Fruit fly (Drosophila melanogaster) whole organism, prepupa: ENCODE data around the gene slam.

Experiments used
- Blimp-1 ChIP-seq: fragments of 200-800 bp; sonication (Bioruptor generic); optimal IDR thresholded peaks from 3 replicates; lab custom pipeline; 2017; ENCODE audit warnings: missing biosample characterization, missing genetic modification characterization, mild to moderate bottlenecking, moderate library complexity, missing genetic modification reagents
- CG11902 ChIP-seq: fragments of 200-800 bp; sonication (Bioruptor generic); optimal IDR thresholded peaks from 3 replicates; lab custom pipeline; 2016; ENCODE audit warnings: missing biosample characterization, missing genetic modification characterization
- CG1621 ChIP-seq: fragments of 200-800 bp; sonication (Bioruptor generic); optimal IDR thresholded peaks from 3 replicates; lab custom pipeline; 2018; ENCODE audit warnings: missing biosample characterization, mild to moderate bottlenecking, missing genetic modification characterization
- CG16779 ChIP-seq: fragments of 200-800 bp; sonication (Bioruptor generic); optimal IDR thresholded peaks from 3 replicates; lab custom pipeline; 2017; ENCODE audit warnings: missing biosample characterization, mild to moderate bottlenecking, missing genetic modification characterization
- CG3032 ChIP-seq: fragments of 200-800 bp; optimal IDR thresholded peaks from 2 replicates; lab custom pipeline; 2019; ENCODE audit warnings: missing biosample characterization, mild to moderate bottlenecking, missing genetic modification characterization, moderate library complexity
- CG31627 ChIP-seq: fragments of 200-800 bp; sonication (Bioruptor generic); optimal IDR thresholded peaks from 3 replicates; lab custom pipeline; 2016; ENCODE audit warnings: missing biosample characterization, missing genetic modification characterization
- CG32006 ChIP-seq: fragments of 200-800 bp; sonication (Bioruptor generic); optimal IDR thresholded peaks from 3 replicates; lab custom pipeline; 2017; ENCODE audit warnings: missing biosample characterization, mild to moderate bottlenecking, missing genetic modification characterization
- CG34406 ChIP-seq: fragments of 200-800 bp; sonication (Bioruptor generic); optimal IDR thresholded peaks from 3 replicates; lab custom pipeline; 2016; ENCODE audit warnings: missing biosample characterization, missing genetic modification characterization
- CG3919 ChIP-seq: fragments of 200-800 bp; sonication (Bioruptor generic); optimal IDR thresholded peaks from 3 replicates; lab custom pipeline; 2016; ENCODE audit warnings: missing biosample characterization, missing genetic modification characterization
- CG6163 ChIP-seq: fragments of 200-800 bp; sonication (Bioruptor generic); IDR thresholded peaks from 3 replicates; pipeline ENCODE4 v1.3.6; 2022; ENCODE audit warnings: missing biosample characterization, missing genetic modification characterization
- CG6276 ChIP-seq: fragments of 200-800 bp; sonication (Bioruptor generic); optimal IDR thresholded peaks from 2 replicates; lab custom pipeline; 2017; ENCODE audit warnings: missing biosample characterization, mild to moderate bottlenecking, missing genetic modification characterization
- CG6792 ChIP-seq: fragments of 200-800 bp; sonication (Bioruptor generic); optimal IDR thresholded peaks from 3 replicates; lab custom pipeline; 2016; ENCODE audit warnings: missing biosample characterization, missing genetic modification characterization
- CG6808 ChIP-seq: fragments of 200-800 bp; sonication (Bioruptor generic); optimal IDR thresholded peaks from 3 replicates; lab custom pipeline; 2017; ENCODE audit warnings: missing biosample characterization, missing genetic modification characterization, mild to moderate bottlenecking, moderate library complexity, missing genetic modification reagents
- CG7368 ChIP-seq: fragments of 200-800 bp; sonication (Bioruptor generic); optimal IDR thresholded peaks from 3 replicates; lab custom pipeline; 2016; ENCODE audit warnings: missing biosample characterization, missing genetic modification characterization
- CG8119 ChIP-seq: fragments of 200-800 bp; sonication (Bioruptor generic); IDR thresholded peaks from 3 replicates; pipeline ENCODE4 v1.3.6; 2022; ENCODE audit warnings: missing biosample characterization, missing genetic modification characterization
- CG8632 ChIP-seq: fragments of 200-800 bp; sonication (Bioruptor generic); optimal IDR thresholded peaks from 3 replicates; lab custom pipeline; 2016; ENCODE audit warnings: missing biosample characterization, missing genetic modification characterization
- CG9139 ChIP-seq: fragments of 200-800 bp; sonication (Bioruptor generic); optimal IDR thresholded peaks from 3 replicates; lab custom pipeline; 2017; ENCODE audit warnings: missing biosample characterization, mild to moderate bottlenecking, missing genetic modification characterization
- Eip75B ChIP-seq: fragments of 200-800 bp; sonication (Bioruptor generic); optimal IDR thresholded peaks from 3 replicates; lab custom pipeline; 2016; ENCODE audit warnings: missing biosample characterization, missing genetic modification characterization
- Eip78C ChIP-seq: fragments of 200-800 bp; sonication (Bioruptor generic); peaks from one replicate; lab custom pipeline; 2016; ENCODE audit warnings: missing biosample characterization, missing genetic modification characterization
- Eip93F ChIP-seq: fragments of 200-800 bp; sonication (Bioruptor generic); optimal IDR thresholded peaks from 2 replicates; lab custom pipeline; 2016; ENCODE audit warnings: missing biosample characterization, mild to moderate bottlenecking, missing genetic modification characterization
- Ets96B ChIP-seq: fragments of 200-800 bp; optimal IDR thresholded peaks from 2 replicates; lab custom pipeline; 2019; ENCODE audit warnings: missing biosample characterization, mild to moderate bottlenecking, missing genetic modification characterization, moderate library complexity
- Gug ChIP-seq: fragments of 200-800 bp; sonication (Bioruptor generic); IDR thresholded peaks from 2 replicates; pipeline ENCODE4 v1.3.6; 2022; ENCODE audit warnings: missing biosample characterization, missing genetic modification characterization
- Hr38 ChIP-seq: sonication (Bioruptor generic); optimal IDR thresholded peaks from 2 replicates; lab custom pipeline; 2016; ENCODE audit warnings: missing biosample characterization, missing genetic modification characterization
- Hr39 ChIP-seq: fragments of 200-800 bp; sonication (Bioruptor generic); optimal IDR thresholded peaks from 2 replicates; lab custom pipeline; 2016; ENCODE audit warnings: missing biosample characterization, missing genetic modification characterization
- Met ChIP-seq: fragments of 200-800 bp; sonication (Bioruptor generic); optimal IDR thresholded peaks from 3 replicates; lab custom pipeline; 2016; ENCODE audit warnings: missing biosample characterization, missing genetic modification characterization
- OdsH ChIP-seq: fragments of 200-800 bp; sonication (Bioruptor generic); optimal IDR thresholded peaks from 3 replicates; lab custom pipeline; 2016; ENCODE audit warnings: missing biosample characterization, missing genetic modification characterization
- Sox102F ChIP-seq: fragments of 200-800 bp; sonication (Bioruptor generic); optimal IDR thresholded peaks from 2 replicates; lab custom pipeline; 2016; ENCODE audit warnings: missing biosample characterization, mild to moderate bottlenecking, missing genetic modification characterization
- Sox14 ChIP-seq: fragments of 200-800 bp; sonication (Bioruptor generic); optimal IDR thresholded peaks from 3 replicates; lab custom pipeline; 2016; ENCODE audit warnings: missing biosample characterization, missing genetic modification characterization
- achi ChIP-seq: fragments of 200-800 bp; sonication (Bioruptor generic); optimal IDR thresholded peaks from 3 replicates; lab custom pipeline; 2016; ENCODE audit warnings: missing biosample characterization, missing genetic modification characterization
- acj6 ChIP-seq: fragments of 200-800 bp; sonication (Bioruptor generic); optimal IDR thresholded peaks from 3 replicates; lab custom pipeline; 2016; ENCODE audit warnings: missing biosample characterization, missing genetic modification characterization
- cyc ChIP-seq: fragments of 200-800 bp; sonication (Bioruptor generic); optimal IDR thresholded peaks from 3 replicates; lab custom pipeline; 2016; ENCODE audit warnings: missing biosample characterization, missing genetic modification characterization
- dac ChIP-seq: fragments of 200-800 bp; sonication (Bioruptor generic); optimal IDR thresholded peaks from 2 replicates; lab custom pipeline; 2017; ENCODE audit warnings: missing biosample characterization, mild to moderate bottlenecking, missing genetic modification characterization
- dsx ChIP-seq: fragments of 200-800 bp; optimal IDR thresholded peaks from 3 replicates; lab custom pipeline; 2019; ENCODE audit warnings: missing biosample characterization, mild to moderate bottlenecking, missing genetic modification characterization, moderate library complexity; ENCODE audit not compliant: poor library complexity, severe bottlenecking
- esn ChIP-seq: fragments of 200-800 bp; sonication (Bioruptor generic); optimal IDR thresholded peaks from 2 replicates; lab custom pipeline; 2016; ENCODE audit warnings: missing biosample characterization, mild to moderate bottlenecking, missing genetic modification characterization, moderate library complexity
- fd59A ChIP-seq: fragments of 200-800 bp; sonication (Bioruptor generic); optimal IDR thresholded peaks from 2 replicates; lab custom pipeline; 2017; ENCODE audit warnings: missing biosample characterization, mild to moderate bottlenecking, missing genetic modification characterization, missing genetic modification reagents
- fd85E ChIP-seq: fragments of 200-800 bp; sonication (Bioruptor generic); optimal IDR thresholded peaks from 3 replicates; lab custom pipeline; 2016; ENCODE audit warnings: missing biosample characterization, missing genetic modification characterization
- fkh ChIP-seq: fragments of 200-800 bp; sonication (Bioruptor generic); optimal IDR thresholded peaks from 3 replicates; lab custom pipeline; 2017; ENCODE audit warnings: missing biosample characterization, mild to moderate bottlenecking, missing genetic modification characterization, moderate library complexity
- net ChIP-seq: fragments of 200-800 bp; sonication (Bioruptor generic); optimal IDR thresholded peaks from 3 replicates; lab custom pipeline; 2016; ENCODE audit warnings: missing biosample characterization, missing genetic modification characterization
- pdm3 ChIP-seq: fragments of 200-800 bp; sonication (Bioruptor generic); optimal IDR thresholded peaks from 3 replicates; lab custom pipeline; 2016; ENCODE audit warnings: missing biosample characterization, missing genetic modification characterization
- spab ChIP-seq: fragments of 200-800 bp; sonication (Bioruptor generic); optimal IDR thresholded peaks from 2 replicates; lab custom pipeline; 2017; ENCODE audit warnings: missing biosample characterization, mild to moderate bottlenecking, missing genetic modification characterization, missing genetic modification reagents
- svp ChIP-seq: fragments of 200-800 bp; sonication (Bioruptor generic); peaks from one replicate; lab custom pipeline; 2016; ENCODE audit warnings: missing biosample characterization, missing genetic modification characterization
- vri ChIP-seq: fragments of 200-800 bp; sonication (Bioruptor generic); optimal IDR thresholded peaks from 3 replicates; lab custom pipeline; 2016; ENCODE audit warnings: missing biosample characterization, mild to moderate bottlenecking, missing genetic modification characterization

Gene slam

DNA sequence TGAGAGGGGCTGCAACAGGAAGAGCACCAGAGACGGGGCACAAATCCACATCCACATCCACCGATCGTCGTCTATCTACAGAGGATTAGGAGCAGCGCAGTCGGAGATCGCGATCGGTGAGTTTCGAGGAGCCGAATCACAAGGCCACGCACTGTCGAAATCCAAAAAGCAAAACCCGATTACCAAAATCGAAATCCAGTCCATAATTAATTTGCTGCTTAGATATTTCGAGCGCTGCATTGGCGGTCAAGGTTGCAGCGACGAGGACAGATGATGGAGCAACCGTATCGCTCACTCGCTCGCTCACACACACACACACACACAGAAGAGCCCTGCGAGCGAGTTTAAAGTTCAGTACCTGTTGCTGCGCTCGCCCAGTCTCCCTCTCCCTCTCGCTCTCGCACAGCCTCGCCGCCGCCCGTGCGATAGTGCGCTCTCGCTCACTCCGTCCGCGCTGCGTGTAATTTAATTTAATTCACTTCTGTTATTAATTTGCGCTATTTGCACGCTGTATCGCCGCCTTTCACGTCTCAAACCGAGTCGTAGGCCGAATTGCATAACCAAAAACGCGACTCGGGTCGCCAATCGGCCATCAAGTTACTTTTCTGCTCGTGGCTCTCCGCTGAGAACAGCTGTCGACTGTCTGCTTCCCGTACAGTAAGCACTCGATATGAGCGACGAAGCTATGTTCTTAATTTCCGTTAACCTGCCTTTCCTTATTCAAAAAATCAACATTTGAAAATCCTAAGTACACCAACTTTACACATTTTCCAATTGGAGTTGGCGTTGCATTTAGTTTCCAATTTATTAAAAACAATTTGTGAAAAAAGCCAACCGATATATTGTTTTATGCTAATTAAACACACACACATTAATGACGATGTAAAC lies 32.9 kb upstream of the slam start (continued):
- TF ChIP-seq dac (GFP tag; lab: Kevin White, UChicago) (peak; percentile 18), net (no peak), CG31627 (GFP tag; lab: Kevin White, UChicago) (peak; percentile 38), fkh (GFP tag; lab: Kevin White, UChicago) (peak; percentile 0), CG7368 (GFP tag; lab: Kevin White, UChicago) (no peak), vri (GFP tag; lab: Kevin White, UChicago) (peak; percentile 74), CG6163 (GFP tag; lab: Robert Waterston, UW) (peak; percentile 37; the same call in 1 of the 3 replicates), Sox102F (peak; percentile 23), Eip93F (GFP tag; lab: Kevin White, UChicago) (no peak), Met (peak; percentile 37), Eip75B (GFP tag; lab: Kevin White, UChicago) (peak; percentile 12), fd85E (no peak), spab (peak; percentile 28), dsx (GFP tag; lab: Kevin White, UChicago) (no peak), OdsH (GFP tag; lab: Kevin White, UChicago) (peak; percentile 64), CG6792 (peak; percentile 26), fd59A (GFP tag; lab: Kevin White, UChicago) (no peak), Eip78C (peak; percentile 81), acj6 (GFP tag; lab: Kevin White, UChicago) (peak; percentile 42), Sox14 (GFP tag; lab: Kevin White, UChicago) (peak; percentile 14), CG6808 (peak; percentile 74), CG9139 (peak; percentile 67), CG1621 (peak; percentile 28), CG34406 (GFP tag; lab: Kevin White, UChicago) (no peak), CG32006 (GFP tag; lab: Kevin White, UChicago) (no peak), achi (GFP tag; lab: Kevin White, UChicago) (peak; percentile 6), CG3032 (tag; lab: Kevin White, UChicago) (peak; percentile 1), esn (peak; percentile 57), CG11902 (no peak), CG16779 (tag; lab: Kevin White, UChicago) (peak; percentile 19), CG3919 (GFP tag; lab: Kevin White, UChicago) (no peak), pdm3 (GFP tag; lab: Kevin White, UChicago) (no peak), Hr39 (GFP tag; lab: Kevin White, UChicago) (peak; percentile 27), Blimp-1 (GFP tag; lab: Kevin White, UChicago) (peak; percentile 17), Hr38 (no peak), CG6276 (GFP tag; lab: Kevin White, UChicago) (peak; percentile 55), cyc (GFP tag; lab: Kevin White, UChicago) (peak; percentile 49), CG8632 (GFP tag; lab: Kevin White, UChicago) (peak; percentile 6), Ets96B (tag; lab: Kevin White, UChicago) (peak; percentile 2)

DNA sequence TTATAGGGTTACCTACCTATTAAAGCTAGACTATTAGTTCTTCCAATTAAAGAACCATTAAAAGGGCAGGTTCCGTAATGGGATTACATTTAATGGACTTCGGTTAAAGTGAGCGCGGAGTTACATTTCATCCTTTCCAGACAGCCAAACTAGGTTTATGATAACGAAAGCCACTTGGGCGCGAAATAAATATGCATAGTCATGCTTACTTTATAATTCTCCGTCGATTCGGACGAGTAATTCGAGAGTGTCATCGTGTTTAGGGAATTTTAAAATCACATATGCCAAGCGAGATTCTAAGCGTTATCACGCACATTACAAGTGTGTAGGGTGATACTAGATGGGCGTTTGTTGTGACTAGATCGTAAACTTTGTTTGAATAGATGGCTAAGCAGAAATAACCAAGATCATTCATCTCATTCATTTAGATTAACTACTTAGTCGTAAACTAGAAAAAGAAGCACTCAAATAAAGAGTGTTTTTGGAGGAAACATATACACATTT lies 31.9 kb upstream of the slam start:
- TF ChIP-seq svp: no peak
- no peak for TF ChIP-seq Gug (GFP tag; lab: Robert Waterston, UW)
- no peak for TF ChIP-seq CG8119 (GFP tag; lab: Robert Waterston, UW)
- TF ChIP-seq esn: no peak
- TF ChIP-seq, all 60 proteins: peak for 0
